Fruit fly (Drosophila melanogaster): ENCODE measurements around the gene CG7484.

The CG7484 gene

dm6 chr3L:17657728-17658379 is 3.4 kb downstream of the CG7484 start:
- TF ChIP-seq psq (optimal IDR thresholded peaks at IDR 0.05) (no peak), EcR (GFP tag; optimal IDR thresholded peaks at IDR 0.05) (peak in 1 of 2 experiments; percentile 42)

dm6 chr3L:17658423-17659267 is 4.2 kb downstream of the CG7484 start:
- TF ChIP-seq CG8478 (optimal IDR thresholded peaks at IDR 0.05) (no peak), pan (optimal IDR thresholded peaks at IDR 0.05) (no peak), usp (GFP tag; optimal IDR thresholded peaks at IDR 0.05) (no peak), psq (optimal IDR thresholded peaks at IDR 0.05) (no peak), EcR (GFP tag; optimal IDR thresholded peaks at IDR 0.05) (no peak), Dll (optimal IDR thresholded peaks at IDR 0.05) (no peak)

dm6 chr3L:17659268-17659589 is 4.8 kb downstream of the CG7484 start:
- TF ChIP-seq psq (optimal IDR thresholded peaks at IDR 0.05) (no peak), CG8478 (optimal IDR thresholded peaks at IDR 0.05) (no peak), Dll (optimal IDR thresholded peaks at IDR 0.05) (no peak), usp (GFP tag; optimal IDR thresholded peaks at IDR 0.05) (no peak), EcR (GFP tag; optimal IDR thresholded peaks at IDR 0.05) (no peak), pan (optimal IDR thresholded peaks at IDR 0.05) (no peak)

dm6 chr3L:17663647-17664046 is 9.2 kb downstream of the CG7484 start:
- TF ChIP-seq Dll (optimal IDR thresholded peaks at IDR 0.05), result no peak
- no peak for TF ChIP-seq psq (optimal IDR thresholded peaks at IDR 0.05)
- TF ChIP-seq EcR (GFP tag; optimal IDR thresholded peaks at IDR 0.05), result no peak
- TF ChIP-seq usp (GFP tag; optimal IDR thresholded peaks at IDR 0.05), result no peak
- TF ChIP-seq pan (optimal IDR thresholded peaks at IDR 0.05), result no peak
- no peak for TF ChIP-seq CG8478 (optimal IDR thresholded peaks at IDR 0.05)

dm6 chr3L:17665084-17665576 is 10.7 kb downstream of the CG7484 start:
- no peak for TF ChIP-seq CG8478 (optimal IDR thresholded peaks at IDR 0.05)
- no peak for TF ChIP-seq usp (GFP tag; optimal IDR thresholded peaks at IDR 0.05)

- TF ChIP-seq psq (optimal IDR thresholded peaks at IDR 0.05) (no peak), pan (optimal IDR thresholded peaks at IDR 0.05) (no peak), EcR (GFP tag; optimal IDR thresholded peaks at IDR 0.05) (no peak), usp (GFP tag; optimal IDR thresholded peaks at IDR 0.05) (no peak)
Measured at dm6 chr3L:17667642-17668362, 13.4 kb downstream of the CG7484 start.

dm6 chr3L:17668386-17668944 is 14.0 kb downstream of the CG7484 start:
- TF ChIP-seq CG8478 (optimal IDR thresholded peaks at IDR 0.05), result no peak
- no peak for TF ChIP-seq pan (optimal IDR thresholded peaks at IDR 0.05)
- TF ChIP-seq psq (optimal IDR thresholded peaks at IDR 0.05), result no peak
- TF ChIP-seq Dll (optimal IDR thresholded peaks at IDR 0.05), result peak; percentile 41
- TF ChIP-seq EcR (GFP tag; optimal IDR thresholded peaks at IDR 0.05), result no peak
- no peak for TF ChIP-seq usp (GFP tag; optimal IDR thresholded peaks at IDR 0.05)

- TF ChIP-seq psq (optimal IDR thresholded peaks at IDR 0.05) (no peak), EcR (GFP tag; optimal IDR thresholded peaks at IDR 0.05) (no peak), usp (GFP tag; optimal IDR thresholded peaks at IDR 0.05) (no peak), Dll (optimal IDR thresholded peaks at IDR 0.05) (no peak), CG8478 (optimal IDR thresholded peaks at IDR 0.05) (no peak), pan (optimal IDR thresholded peaks at IDR 0.05) (no peak)
Measured at dm6 chr3L:17668945-17669779, 14.7 kb downstream of the CG7484 start, which contains the start of gene Crtc. Gene Crtc, minus strand, starts transcription at chr3L:17669234.

dm6 chr3L:17671322-17671721 is 16.9 kb downstream of the CG7484 start, which contains the start of gene CG34251:
Gene CG34251, plus strand, starts transcription at chr3L:17671622.
- TF ChIP-seq EcR (GFP tag; optimal IDR thresholded peaks at IDR 0.05) (no peak), psq (optimal IDR thresholded peaks at IDR 0.05) (no peak), CG8478 (optimal IDR thresholded peaks at IDR 0.05) (no peak), usp (GFP tag; optimal IDR thresholded peaks at IDR 0.05) (no peak), pan (optimal IDR thresholded peaks at IDR 0.05) (no peak), Dll (optimal IDR thresholded peaks at IDR 0.05) (no peak)

- no peak for TF ChIP-seq EcR (GFP tag; optimal IDR thresholded peaks at IDR 0.05)
- TF ChIP-seq pan (optimal IDR thresholded peaks at IDR 0.05), result no peak
- TF ChIP-seq psq (optimal IDR thresholded peaks at IDR 0.05), result no peak
- no peak for TF ChIP-seq Dll (optimal IDR thresholded peaks at IDR 0.05)
Measured at dm6 chr3L:17671768-17672167, 17.4 kb downstream of the CG7484 start.

dm6 chr3L:17689579-17690191 is 35.3 kb downstream of the CG7484 start, which contains the start of gene Ccn:
Gene Ccn, plus strand, starts transcription at chr3L:17690015.
- TF ChIP-seq usp (GFP tag; optimal IDR thresholded peaks at IDR 0.05) (no peak), Dll (optimal IDR thresholded peaks at IDR 0.05) (no peak), EcR (GFP tag; optimal IDR thresholded peaks at IDR 0.05) (no peak), pan (optimal IDR thresholded peaks at IDR 0.05) (no peak), psq (optimal IDR thresholded peaks at IDR 0.05) (no peak), CG8478 (optimal IDR thresholded peaks at IDR 0.05) (no peak)
